Worm (Caenorhabditis elegans) whole organism, early embryonic: ENCODE results near the gene F14D2.19.

ENCODE experiments used
- B0310.2 ChIP-seq: sonication (generic microtip); optimal IDR thresholded peaks from 2 replicates; lab custom pipeline; 2016; ENCODE audit warnings: mild to moderate bottlenecking, missing genetic modification characterization, missing compliant biosample characterization
- F13C5.2 ChIP-seq: sonication (generic microtip); optimal IDR thresholded peaks from 2 replicates; lab custom pipeline; 2017; ENCODE audit warnings: mild to moderate bottlenecking, missing genetic modification characterization, inconsistent platforms, missing compliant biosample characterization
- aly-1 ChIP-seq: sonication (generic microtip); optimal IDR thresholded peaks from 2 replicates; lab custom pipeline; 2016; ENCODE audit warnings: missing genetic modification characterization, missing compliant biosample characterization
- ama-1 ChIP-seq: fragments of 150-350 bp; optimal IDR thresholded peaks from 2 replicates; lab custom pipeline; 2014
- ceh-13 ChIP-seq: fragments of 200-800 bp; sonication (Bioruptor generic); optimal IDR thresholded peaks from 2 replicates; lab custom pipeline; 2018; ENCODE audit warnings: mild to moderate bottlenecking, missing genetic modification characterization, missing compliant biosample characterization
- ceh-36 ChIP-seq: sonication (generic microtip); optimal IDR thresholded peaks from 2 replicates; lab custom pipeline; 2016; ENCODE audit warnings: missing genetic modification characterization, inconsistent platforms, missing compliant biosample characterization
- ets-7 ChIP-seq: sonication (generic microtip); optimal IDR thresholded peaks from 2 replicates; lab custom pipeline; 2016; ENCODE audit warnings: missing genotype, missing genetic modification characterization, missing compliant biosample characterization
- flt-1 ChIP-seq: fragments of 200-800 bp; sonication (Bioruptor generic); IDR thresholded peaks from 2 replicates; pipeline ENCODE4 v1.3.6; 2022; ENCODE audit warnings: missing genetic modification characterization, missing compliant biosample characterization
- hmbx-1 ChIP-seq: sonication (generic microtip); optimal IDR thresholded peaks from 2 replicates; lab custom pipeline; 2016; ENCODE audit warnings: mild to moderate bottlenecking, missing genetic modification characterization, missing compliant biosample characterization
- hmg-4 ChIP-seq: fragments of 200-800 bp; sonication (Bioruptor generic); optimal IDR thresholded peaks from 2 replicates; lab custom pipeline; 2018; ENCODE audit warnings: mild to moderate bottlenecking, missing genetic modification characterization, missing compliant biosample characterization
- hnd-1 ChIP-seq: sonication (generic microtip); optimal IDR thresholded peaks from 2 replicates; lab custom pipeline; 2016; ENCODE audit warnings: missing genetic modification characterization, missing compliant biosample characterization
- pes-1 ChIP-seq: fragments of 200-800 bp; sonication (Bioruptor generic); IDR thresholded peaks from 2 replicates; pipeline ENCODE4 v1.3.6; 2022; ENCODE audit warnings: missing genetic modification reagents, missing genetic modification characterization, missing compliant biosample characterization
- scrt-1 ChIP-seq: fragments of 200-800 bp; sonication (Bioruptor generic); IDR thresholded peaks from 2 replicates; pipeline ENCODE4 v1.3.6; 2022; ENCODE audit warnings: missing genetic modification characterization, missing compliant biosample characterization
- sea-1 ChIP-seq: fragments of 200-800 bp; sonication (Bioruptor generic); conservative IDR thresholded peaks from 2 replicates; pipeline ENCODE4 v1.3.6; 2022; ENCODE audit warnings: missing genetic modification characterization, missing compliant biosample characterization
- tbx-11 ChIP-seq: fragments of 200-800 bp; sonication (Bioruptor generic); IDR thresholded peaks from 2 replicates; pipeline ENCODE4 v1.3.6; 2022; ENCODE audit warnings: missing genetic modification characterization, missing compliant biosample characterization
- tbx-37 ChIP-seq: fragments of 200-800 bp; sonication (Bioruptor generic); conservative IDR thresholded peaks from 2 replicates; pipeline ENCODE4 v1.3.6; 2022; ENCODE audit warnings: missing genetic modification reagents, missing genetic modification characterization, missing compliant biosample characterization
- tra-4 ChIP-seq: sonication (generic microtip); optimal IDR thresholded peaks from 2 replicates; lab custom pipeline; 2017; ENCODE audit warnings: missing genetic modification characterization, missing compliant biosample characterization

The F14D2.19 gene

ce11 chrII:3373875-3374274, 36.9 kb upstream of the F14D2.19 start:
- TF ChIP-seq hmg-4 (no peak), ama-1 (no peak), ets-7 (tag; lab: Kevin White, UChicago) (peak; percentile 24)

ce11 chrII:3371010-3371409, 34.1 kb upstream of the F14D2.19 start, which contains the start of gene bath-23:
bath-23 (plus strand) TSS chrII:3371310.
- TF ChIP-seq tra-4 (no peak), F13C5.2 (tag; lab: Kevin White, UChicago) (no peak), ceh-36 (tag; lab: Kevin White, UChicago) (no peak)

- TF ChIP-seq hmbx-1 (tag; lab: Kevin White, UChicago) (no peak), ama-1 (no peak), tbx-37 (GFP tag; lab: Robert Waterston, UW) (no peak), aly-1 (no peak), F13C5.2 (tag; lab: Kevin White, UChicago) (no peak), tra-4 (no peak), ceh-36 (tag; lab: Kevin White, UChicago) (no peak), tbx-11 (GFP tag; lab: Robert Waterston, UW) (no peak), hmg-4 (no peak), pes-1 (GFP tag; lab: Robert Waterston, UW) (no peak), ets-7 (tag; lab: Kevin White, UChicago) (no peak)
These were observed 33.1 kb upstream of the F14D2.19 start, which contains the start of gene Y49F6C.8 for ce11 chrII:3370061-3370460. Y49F6C.8 (minus strand) TSS chrII:3370111.

DNA sequence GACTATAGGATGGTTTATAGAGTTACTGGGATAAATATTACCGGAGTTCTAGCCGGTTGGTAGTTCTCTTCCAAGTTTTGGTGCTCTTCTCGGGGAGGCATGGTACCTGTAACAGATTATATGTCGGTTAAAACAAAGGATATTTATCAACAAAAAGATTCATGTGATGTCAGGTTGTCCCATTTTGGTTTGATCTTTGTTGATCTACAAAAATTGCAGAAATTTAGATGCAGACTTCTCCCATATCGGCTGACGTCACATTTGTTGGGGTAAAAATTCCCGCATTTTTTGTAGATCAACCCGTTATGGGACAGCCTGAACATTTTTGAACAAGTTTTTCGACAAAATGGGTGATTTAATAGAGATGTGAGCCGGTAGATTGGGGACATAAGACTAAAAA, 31.2 kb upstream of the F14D2.19 start, which contains the start of gene Y49F6C.7:
Gene Y49F6C.7, minus strand, starts transcription at position 101 of the 400 bp plus-strand sequence.
- no peak for TF ChIP-seq hmg-4
- no peak for TF ChIP-seq ceh-13
- no peak for TF ChIP-seq scrt-1 (GFP tag; lab: Robert Waterston, UW)
- TF ChIP-seq sea-1 (GFP tag; lab: Robert Waterston, UW), result no peak
- no peak for TF ChIP-seq flt-1 (GFP tag; lab: Robert Waterston, UW)
- TF ChIP-seq tbx-11 (GFP tag; lab: Robert Waterston, UW), result no peak
- TF ChIP-seq F13C5.2 (tag; lab: Kevin White, UChicago), result no peak
- no peak for TF ChIP-seq tra-4
- no peak for TF ChIP-seq hnd-1
- no peak for TF ChIP-seq pes-1 (GFP tag; lab: Robert Waterston, UW)
- no peak for TF ChIP-seq ceh-36 (tag; lab: Kevin White, UChicago)
- no peak for TF ChIP-seq hmbx-1 (tag; lab: Kevin White, UChicago)
- TF ChIP-seq ama-1, result no peak
- no peak for TF ChIP-seq B0310.2 (tag; lab: Kevin White, UChicago)
- TF ChIP-seq ets-7 (tag; lab: Kevin White, UChicago), result no peak
- no peak for TF ChIP-seq aly-1
- no peak for TF ChIP-seq tbx-37 (GFP tag; lab: Robert Waterston, UW)

ce11 chrII:3367100-3367499, 30.2 kb upstream of the F14D2.19 start, which contains the start of gene Y49F6C.6:
Y49F6C.6 (minus strand) TSS chrII:3367200.
- TF ChIP-seq hmbx-1 (tag; lab: Kevin White, UChicago) (no peak), hmg-4 (no peak), pes-1 (GFP tag; lab: Robert Waterston, UW) (no peak), ama-1 (no peak), flt-1 (GFP tag; lab: Robert Waterston, UW) (no peak), aly-1 (no peak), hnd-1 (no peak), ceh-13 (no peak), F13C5.2 (tag; lab: Kevin White, UChicago) (no peak), tbx-37 (GFP tag; lab: Robert Waterston, UW) (no peak), tra-4 (no peak), tbx-11 (GFP tag; lab: Robert Waterston, UW) (no peak), B0310.2 (tag; lab: Kevin White, UChicago) (no peak), scrt-1 (GFP tag; lab: Robert Waterston, UW) (no peak), ets-7 (tag; lab: Kevin White, UChicago) (no peak), ceh-36 (tag; lab: Kevin White, UChicago) (no peak), sea-1 (GFP tag; lab: Robert Waterston, UW) (no peak)

- TF ChIP-seq ceh-13 (no peak), sea-1 (GFP tag; lab: Robert Waterston, UW) (no peak), tra-4 (no peak)
These were observed 21.9 kb upstream of the F14D2.19 start, which contains the start of the genes lido-14 and bath-27 for ce11 chrII:3358834-3359233. lido-14 (plus strand) TSS chrII:3359134. bath-27 (plus strand) TSS chrII:3359139.

- TF ChIP-seq scrt-1 (GFP tag; lab: Robert Waterston, UW), result no peak
- no peak for TF ChIP-seq F13C5.2 (tag; lab: Kevin White, UChicago)
- TF ChIP-seq ceh-36 (tag; lab: Kevin White, UChicago), result no peak
- TF ChIP-seq ets-7 (tag; lab: Kevin White, UChicago), result no peak
- no peak for TF ChIP-seq hmg-4
- TF ChIP-seq tbx-11 (GFP tag; lab: Robert Waterston, UW), result no peak
- no peak for TF ChIP-seq sea-1 (GFP tag; lab: Robert Waterston, UW)
- no peak for TF ChIP-seq pes-1 (GFP tag; lab: Robert Waterston, UW)
- no peak for TF ChIP-seq tbx-37 (GFP tag; lab: Robert Waterston, UW)
- no peak for TF ChIP-seq flt-1 (GFP tag; lab: Robert Waterston, UW)
These were observed 12.9 kb upstream of the F14D2.19 start, which contains the start of gene F14D2.8 for ce11 chrII:3349820-3350291. F14D2.8 (minus strand) TSS chrII:3349870.

ce11 chrII:3347940-3348610, 11.1 kb upstream of the F14D2.19 start, which contains the start of the genes F14D2.14 and bath-29:
F14D2.14 (minus strand) TSS chrII:3347990.
bath-29 (plus strand) TSS chrII:3348560.
- TF ChIP-seq B0310.2 (tag; lab: Kevin White, UChicago) (no peak), hnd-1 (no peak)
